Worm (Caenorhabditis elegans): ENCODE data around the gene F49C5.16.

F49C5.16 gene

DNA sequence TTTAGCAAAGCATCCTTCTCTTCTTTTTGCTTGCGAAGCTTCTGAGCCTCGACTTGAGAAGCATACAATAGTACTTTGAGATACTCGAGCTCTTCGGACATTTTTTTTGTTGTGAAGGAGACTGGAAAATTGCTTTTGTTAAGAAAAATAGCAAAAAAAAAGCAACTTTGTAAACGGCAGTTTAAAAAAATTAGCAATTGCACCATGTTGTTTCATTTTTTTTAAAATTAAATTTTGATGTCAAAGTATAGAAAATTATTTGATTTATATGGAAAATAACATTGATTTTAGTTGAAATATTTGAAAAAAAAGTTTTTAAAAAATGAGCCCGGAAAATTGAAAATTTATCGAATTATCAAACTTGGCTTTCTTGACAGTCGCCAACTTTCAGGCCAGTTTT lies 27.0 kb downstream of the F49C5.16 start, which contains the start of gene Y38E10A.3:
Gene Y38E10A.3 (minus strand): TSS at position 101 of the 400 bp plus-strand sequence.
- TF ChIP-seq dao-5 (tag; optimal IDR thresholded peaks at IDR 0.05) (no peak), him-1 (tag; optimal IDR thresholded peaks at IDR 0.05) (no peak), W03F9.2 (tag; optimal IDR thresholded peaks at IDR 0.05) (no peak)

DNA sequence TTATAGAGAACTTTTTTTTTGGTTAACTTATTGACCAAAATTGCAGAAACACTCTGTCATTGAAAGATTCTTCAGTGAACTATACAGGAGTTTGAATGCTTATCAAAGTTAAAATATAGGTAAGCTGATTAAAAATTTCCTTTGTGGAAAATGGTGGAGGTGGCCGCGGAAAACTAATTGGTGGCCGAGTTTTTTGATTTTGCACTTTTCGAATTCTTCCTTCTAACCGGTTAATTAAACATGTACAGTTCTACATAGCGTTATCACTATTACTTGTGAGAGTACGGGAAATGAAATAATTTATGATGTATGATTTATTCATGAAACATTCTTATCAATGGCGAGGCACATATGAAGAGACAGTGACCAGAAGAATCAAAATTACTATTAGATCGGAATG lies 30.1 kb downstream of the F49C5.16 start, which contains the start of gene clec-8:
Gene clec-8 (minus strand): TSS at position 308 of the 400 bp plus-strand sequence.
- TF ChIP-seq dao-5 (tag; optimal IDR thresholded peaks at IDR 0.05) (no peak), W03F9.2 (tag; optimal IDR thresholded peaks at IDR 0.05) (no peak), him-1 (tag; optimal IDR thresholded peaks at IDR 0.05) (no peak)

DNA sequence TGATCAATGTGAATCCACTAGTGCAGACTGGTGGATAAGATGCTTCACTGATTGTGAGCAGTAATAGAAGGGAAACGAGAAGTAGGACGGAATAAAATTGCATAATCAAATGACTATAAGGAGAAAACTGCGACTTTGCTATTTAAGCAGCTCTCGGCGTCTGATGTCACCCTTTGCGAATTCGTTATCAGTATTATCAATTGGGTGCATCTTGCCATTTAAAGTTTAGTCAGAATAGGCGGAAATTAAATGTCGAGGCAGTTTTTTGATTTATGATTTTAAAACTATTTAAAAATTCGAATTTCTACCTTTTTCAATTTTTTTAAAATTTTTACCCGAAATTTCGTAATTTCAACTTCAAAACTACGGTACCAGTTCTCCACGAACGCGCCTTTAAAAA lies 33.3 kb downstream of the F49C5.16 start, which contains the start of gene clec-4:
Gene clec-4 (minus strand): TSS at position 162 of the 400 bp plus-strand sequence.
- no peak for TF ChIP-seq W03F9.2 (tag; optimal IDR thresholded peaks at IDR 0.05)
- no peak for TF ChIP-seq dao-5 (tag; optimal IDR thresholded peaks at IDR 0.05)
- no peak for TF ChIP-seq him-1 (tag; optimal IDR thresholded peaks at IDR 0.05)

Data from whole organism, L4/young adult.